Worm (Caenorhabditis elegans): ENCODE measurements around the gene F56A8.4.

ce11 chrIII:13314636-13315035 lies 51.5 kb downstream of the F56A8.4 start:
- TF ChIP-seq bed-1 (GFP tag; IDR thresholded peaks at IDR 0.05) (no peak), lir-1 (GFP tag; conservative IDR thresholded peaks at IDR 0.05) (no peak), ztf-22 (GFP tag; optimal IDR thresholded peaks at IDR 0.05) (no peak), aptf-2 (GFP tag; conservative IDR thresholded peaks at IDR 0.05) (no peak), repo-1 (tag; optimal IDR thresholded peaks at IDR 0.05) (no peak), let-607 (tag; optimal IDR thresholded peaks at IDR 0.05) (no peak), madf-10 (tag; optimal IDR thresholded peaks at IDR 0.05) (no peak), pbrm-1 (GFP tag; IDR thresholded peaks at IDR 0.05) (no peak), atf-7 (tag; optimal IDR thresholded peaks at IDR 0.05) (no peak), ceh-58 (GFP tag; IDR thresholded peaks at IDR 0.05) (no peak)
